Fruit fly (Drosophila melanogaster) whole organism, embryonic: ENCODE results near the gene Pif1B.

Experiments used
- Atf3 ChIP-seq: fragments of 200-800 bp; sonication (Bioruptor generic); optimal IDR thresholded peaks from 3 replicates; lab custom pipeline; 2016; ENCODE audit warnings: missing biosample characterization, missing genetic modification characterization
- B-H2 ChIP-seq: fragments of 200-800 bp; sonication (Bioruptor generic); optimal IDR thresholded peaks from 2 replicates; lab custom pipeline; 2018; ENCODE audit warnings: missing biosample characterization, mild to moderate bottlenecking, missing genetic modification characterization
- CG10147 ChIP-seq: fragments of 200-800 bp; sonication (Bioruptor generic); optimal IDR thresholded peaks from 2 replicates; lab custom pipeline; 2019; ENCODE audit warnings: missing biosample characterization, mild to moderate bottlenecking, missing genetic modification characterization, moderate library complexity
- CG10209 ChIP-seq: fragments of 200-800 bp; sonication (Bioruptor generic); optimal IDR thresholded peaks from 3 replicates; lab custom pipeline; 2017; ENCODE audit warnings: missing biosample characterization, mild to moderate bottlenecking, missing genetic modification characterization, missing genetic modification reagents
- CG10366 ChIP-seq: fragments of 200-800 bp; sonication (Bioruptor generic); IDR thresholded peaks from 2 replicates; pipeline ENCODE4 v1.3.6; 2022; ENCODE audit warnings: missing biosample characterization, missing genetic modification characterization
- CG10979 ChIP-seq: fragments of 200-800 bp; sonication (Bioruptor generic); optimal IDR thresholded peaks from 2 replicates; lab custom pipeline; 2018; ENCODE audit warnings: missing biosample characterization, mild to moderate bottlenecking, missing genetic modification characterization, moderate library complexity
- CG11456 ChIP-seq: fragments of 200-800 bp; sonication (Bioruptor generic); IDR thresholded peaks from 3 replicates; pipeline ENCODE4 v1.3.6; 2022; ENCODE audit warnings: missing biosample characterization, missing genetic modification characterization
- CG12299 ChIP-seq: fragments of 200-800 bp; sonication (Bioruptor generic); optimal IDR thresholded peaks from 2 replicates; lab custom pipeline; 2018; ENCODE audit warnings: missing biosample characterization, mild to moderate bottlenecking, missing genetic modification characterization
- CG14441 ChIP-seq: fragments of 200-800 bp; sonication (Bioruptor generic); IDR thresholded peaks from 2 replicates; pipeline ENCODE4 v1.3.6; 2022; ENCODE audit warnings: missing biosample characterization, missing genetic modification characterization
- CG16779 ChIP-seq: fragments of 200-800 bp; sonication (Bioruptor generic); IDR thresholded peaks from 2 replicates; pipeline ENCODE4 v1.3.6; 2022; ENCODE audit warnings: missing biosample characterization, missing genetic modification characterization
- CG16813 ChIP-seq: fragments of 200-800 bp; sonication (Bioruptor generic); IDR thresholded peaks from 3 replicates; pipeline ENCODE4 v1.3.6; 2022; ENCODE audit warnings: missing biosample characterization, missing genetic modification characterization; ENCODE audit not compliant: partially characterized antibody
- CG17359 ChIP-seq: fragments of 200-800 bp; sonication (Bioruptor generic); optimal IDR thresholded peaks from 3 replicates; lab custom pipeline; 2018; ENCODE audit warnings: missing biosample characterization, mild to moderate bottlenecking, missing genetic modification characterization, moderate library complexity
- CG17385 ChIP-seq: fragments of 200-800 bp; sonication (Bioruptor generic); optimal IDR thresholded peaks from 3 replicates; lab custom pipeline; 2018; ENCODE audit warnings: missing biosample characterization, mild to moderate bottlenecking, missing genetic modification characterization
- CG17912 ChIP-seq: fragments of 200-800 bp; sonication (Bioruptor generic); optimal IDR thresholded peaks from 2 replicates; lab custom pipeline; 2018; ENCODE audit warnings: missing biosample characterization, mild to moderate bottlenecking, missing genetic modification characterization
- CG18619 ChIP-seq: fragments of 200-800 bp; sonication (Bioruptor generic); optimal IDR thresholded peaks from 3 replicates; lab custom pipeline; 2017; ENCODE audit warnings: missing biosample characterization, mild to moderate bottlenecking, missing genetic modification characterization
- CG30020 ChIP-seq: fragments of 200-800 bp; optimal IDR thresholded peaks from 2 replicates; lab custom pipeline; 2019; ENCODE audit warnings: missing biosample characterization, mild to moderate bottlenecking, missing genetic modification characterization, moderate library complexity
- CG3065 ChIP-seq: fragments of 200-800 bp; sonication (Bioruptor generic); optimal IDR thresholded peaks from 2 replicates; lab custom pipeline; 2016; ENCODE audit warnings: missing biosample characterization, missing genetic modification characterization
- CG31224 ChIP-seq: fragments of 200-800 bp; sonication (Bioruptor generic); IDR thresholded peaks from 2 replicates; pipeline ENCODE4 v1.3.6; 2022; ENCODE audit warnings: missing biosample characterization, missing genetic modification characterization
- CG34224 ChIP-seq: fragments of 200-800 bp; sonication (Bioruptor generic); IDR thresholded peaks from 3 replicates; pipeline ENCODE4 v1.3.6; 2022; ENCODE audit warnings: missing biosample characterization, missing genetic modification characterization; ENCODE audit not compliant: partially characterized antibody
- CG3847 ChIP-seq: fragments of 200-800 bp; sonication (Bioruptor generic); IDR thresholded peaks from 2 replicates; pipeline ENCODE4 v1.3.6; 2022; ENCODE audit warnings: missing biosample characterization, missing genetic modification characterization
- CG4282 ChIP-seq: fragments of 200-800 bp; sonication (Bioruptor generic); optimal IDR thresholded peaks from 2 replicates; lab custom pipeline; 2016; ENCODE audit warnings: missing biosample characterization, missing genetic modification characterization
- CG4854 ChIP-seq: fragments of 200-800 bp; sonication (Bioruptor generic); optimal IDR thresholded peaks from 2 replicates; lab custom pipeline; 2016; ENCODE audit warnings: missing biosample characterization, missing genetic modification characterization, inconsistent platforms
- CG8290 ChIP-seq, 3 experiments: fragments of 200-800 bp; sonication (Bioruptor generic); optimal IDR thresholded peaks; 2 replicates each; lab custom pipeline; 2016 to 2019; ENCODE audit warnings: missing biosample characterization in 3 of 3, missing genetic modification characterization in 3 of 3, mild to moderate bottlenecking in 2 of 3, moderate library complexity in 1 of 3
- CG9817 ChIP-seq: fragments of 200-800 bp; sonication (Bioruptor generic); optimal IDR thresholded peaks from 2 replicates; lab custom pipeline; 2018; ENCODE audit warnings: missing biosample characterization, mild to moderate bottlenecking, missing genetic modification characterization, moderate library complexity
- CG9876 ChIP-seq: fragments of 200-800 bp; sonication (Bioruptor generic); optimal IDR thresholded peaks from 2 replicates; lab custom pipeline; 2016; ENCODE audit warnings: missing biosample characterization, missing genetic modification characterization
- D19A ChIP-seq: fragments of 200-800 bp; optimal IDR thresholded peaks from 3 replicates; lab custom pipeline; 2019; ENCODE audit warnings: missing biosample characterization, mild to moderate bottlenecking, missing genetic modification characterization, moderate library complexity
- Dad ChIP-seq: fragments of 200-800 bp; sonication (Bioruptor generic); optimal IDR thresholded peaks from 3 replicates; lab custom pipeline; 2016; ENCODE audit warnings: missing biosample characterization, missing genetic modification characterization
- Doc3 ChIP-seq: fragments of 200-800 bp; sonication (Bioruptor generic); IDR thresholded peaks from 3 replicates; pipeline ENCODE4 v1.3.6; 2022; ENCODE audit warnings: missing biosample characterization, missing genetic modification characterization; ENCODE audit not compliant: partially characterized antibody
- Eip74EF ChIP-seq, 2 experiments: fragments of 200-800 bp in 1 of 2; fragments of >200 bp in 1 of 2; sonication (Bioruptor generic) in 1 of 2; optimal IDR thresholded peaks; 2 replicates each; lab custom pipeline; 2017 to 2019; ENCODE audit warnings: missing biosample characterization in 2 of 2, missing genetic modification characterization in 2 of 2, mild to moderate bottlenecking in 1 of 2, moderate library complexity in 1 of 2
- NFAT ChIP-seq: fragments of 200-800 bp; sonication (Bioruptor generic); IDR thresholded peaks from 2 replicates; pipeline ENCODE4 v1.3.6; 2022; ENCODE audit warnings: missing biosample characterization, missing genetic modification characterization
- Stat92E ChIP-seq, 3 experiments: fragments of >200 bp in 2 of 3; fragments of 200-800 bp in 1 of 3; sonication (Bioruptor generic) in 1 of 3; optimal IDR thresholded peaks; 2 replicates each; lab custom pipeline; 2017 to 2019; ENCODE audit warnings: missing biosample characterization in 3 of 3, missing genetic modification characterization in 3 of 3, mild to moderate bottlenecking in 1 of 3, moderate library complexity in 1 of 3
- cad ChIP-seq: fragments of >200 bp; optimal IDR thresholded peaks from 2 replicates; lab custom pipeline; 2017; ENCODE audit warnings: missing biosample characterization, missing genetic modification characterization
- dimm ChIP-seq: fragments of 200-800 bp; sonication (Bioruptor generic); IDR thresholded peaks from 2 replicates; pipeline ENCODE4 v1.3.6; 2022; ENCODE audit warnings: missing biosample characterization, missing genetic modification characterization
- dysf ChIP-seq: fragments of 200-800 bp; sonication (Bioruptor generic); IDR thresholded peaks from 3 replicates; pipeline ENCODE4 v1.3.6; 2022; ENCODE audit warnings: missing biosample characterization, missing genetic modification characterization
- exex ChIP-seq: fragments of 200-800 bp; sonication (Bioruptor generic); optimal IDR thresholded peaks from 4 replicates; lab custom pipeline; 2018; ENCODE audit warnings: missing biosample characterization, mild to moderate bottlenecking, missing genetic modification characterization, moderate library complexity
- grau ChIP-seq: fragments of 200-800 bp; optimal IDR thresholded peaks from 3 replicates; lab custom pipeline; 2019; ENCODE audit warnings: missing biosample characterization, mild to moderate bottlenecking, missing genetic modification characterization, moderate library complexity
- knrl ChIP-seq: fragments of 200-800 bp; sonication (Bioruptor generic); IDR thresholded peaks from 3 replicates; pipeline ENCODE4 v1.3.6; 2022; ENCODE audit warnings: missing biosample characterization, missing genetic modification characterization; ENCODE audit not compliant: partially characterized antibody
- oc ChIP-seq: fragments of 200-800 bp; sonication (Bioruptor generic); optimal IDR thresholded peaks from 2 replicates; lab custom pipeline; 2018; ENCODE audit warnings: missing biosample characterization, mild to moderate bottlenecking, missing genetic modification characterization, moderate library complexity
- phol ChIP-seq: fragments of 200-800 bp; sonication (Bioruptor generic); optimal IDR thresholded peaks from 3 replicates; lab custom pipeline; 2018; ENCODE audit warnings: missing biosample characterization, mild to moderate bottlenecking, missing genetic modification characterization, moderate library complexity
- pnt ChIP-seq: fragments of 200-800 bp; sonication (Bioruptor generic); optimal IDR thresholded peaks from 3 replicates; lab custom pipeline; 2016; ENCODE audit warnings: missing biosample characterization, missing genetic modification characterization
- sc ChIP-seq, 3 experiments: fragments of >200 bp in 2 of 3; fragments of 200-800 bp in 1 of 3; sonication (Bioruptor generic) in 1 of 3; optimal IDR thresholded peaks; 2 replicates in 2 of 3; 3 replicates in 1 of 3; lab custom pipeline; 2017; ENCODE audit warnings: mild to moderate bottlenecking in 1 of 3, missing biosample characterization in 1 of 3, missing genetic modification characterization in 1 of 3, missing genetic modification reagents in 1 of 3
- sna ChIP-seq: fragments of 200-800 bp; sonication (Bioruptor generic); IDR thresholded peaks from 2 replicates; pipeline ENCODE4 v1.3.6; 2022; ENCODE audit warnings: missing biosample characterization, missing genetic modification characterization; ENCODE audit not compliant: partially characterized antibody
- sr ChIP-seq: fragments of 200-800 bp; sonication (Bioruptor generic); IDR thresholded peaks from 3 replicates; pipeline ENCODE4 v1.3.6; 2022; ENCODE audit warnings: missing biosample characterization, missing genetic modification characterization
- trh ChIP-seq: fragments of 200-800 bp; sonication (Bioruptor generic); optimal IDR thresholded peaks from 2 replicates; lab custom pipeline; 2016; ENCODE audit warnings: missing biosample characterization, missing genetic modification characterization
- vnd ChIP-seq: fragments of 200-800 bp; sonication (Bioruptor generic); IDR thresholded peaks from 3 replicates; pipeline ENCODE4 v1.3.6; 2022; ENCODE audit warnings: missing biosample characterization, missing genetic modification characterization; ENCODE audit not compliant: partially characterized antibody
- wdn ChIP-seq: fragments of 200-800 bp; sonication (Bioruptor generic); IDR thresholded peaks from 2 replicates; pipeline ENCODE4 v1.3.6; 2022; ENCODE audit warnings: missing biosample characterization, missing genetic modification characterization

Gene Pif1B

dm6 chr3R:8747134-8747870 is 53.7 kb downstream of the Pif1B start, which contains the start of the genes CG9801 and Nasp (continued):
- TF ChIP-seq CG12299 (tag; lab: Kevin White, UChicago) (peak; percentile 3), CG14441 (GFP tag; lab: Robert Waterston, UW) (0 out of 2 replicates have a peak, but pooled peaks have one; percentile 21), Eip74EF (GFP tag; optimal IDR thresholded peaks at IDR 0.05; lab: Kevin White, UChicago) (peak in 1 of 2 experiments; percentile 73), dysf (GFP tag; lab: Robert Waterston, UW) (0 out of 3 replicates have a peak, but pooled peaks have one; percentile 23), wdn (peak; percentile 38; the same call in 1 of the 2 replicates), CG3847 (GFP tag; lab: Robert Waterston, UW) (peak; percentile 69), CG3065 (GFP tag; lab: Kevin White, UChicago) (no peak), exex (tag; lab: Kevin White, UChicago) (no peak), D19A (no peak), CG4854 (GFP tag; lab: Kevin White, UChicago) (no peak), CG8290 (GFP tag; optimal IDR thresholded peaks at IDR 0.05; lab: Kevin White, UChicago) (peak; percentile 51), CG8290 (tag; optimal IDR thresholded peaks at IDR 0.05; lab: Kevin White, UChicago) (peak in 1 of 2 experiments; percentile 75), Doc3 (peak; percentile 49; the same call in 2 of the 3 replicates), CG17385 (GFP tag; lab: Kevin White, UChicago) (peak; percentile 32), vnd (peak; percentile 62; the same call in 2 of the 3 replicates), knrl (GFP tag; lab: Robert Waterston, UW) (peak; percentile 79), CG9876 (peak; percentile 41), Stat92E (GFP tag; optimal IDR thresholded peaks at IDR 0.05; lab: Kevin White, UChicago) (peak in 1 of 3 experiments; percentile 63), CG17359 (tag; lab: Kevin White, UChicago) (peak; percentile 18), CG31224 (GFP tag; lab: Robert Waterston, UW) (0 out of 2 replicates have a peak, but pooled peaks have one; percentile 18), CG17912 (GFP tag; lab: Kevin White, UChicago) (peak; percentile 35), B-H2 (GFP tag; lab: Kevin White, UChicago) (no peak), Dad (GFP tag; lab: Kevin White, UChicago) (peak; percentile 35), CG10979 (tag; lab: Kevin White, UChicago) (peak; percentile 18), CG16779 (GFP tag; lab: Robert Waterston, UW) (no peak), CG16813 (GFP tag; lab: Robert Waterston, UW) (peak; percentile 75), phol (tag; lab: Kevin White, UChicago) (peak; percentile 42), CG11456 (GFP tag; lab: Robert Waterston, UW) (0 out of 3 replicates have a peak, but pooled peaks have one; percentile 13), CG4282 (GFP tag; lab: Kevin White, UChicago) (no peak), CG30020 (tag; lab: Kevin White, UChicago) (peak; percentile 35), pnt (GFP tag; lab: Kevin White, UChicago) (no peak), NFAT (GFP tag; lab: Robert Waterston, UW) (peak; percentile 56; the same call in 1 of the 2 replicates), CG18619 (no peak), CG9817 (peak; percentile 11), cad (no peak), sc (optimal IDR thresholded peaks at IDR 0.05; lab: Kevin White, UChicago) (no peak), sc (GFP tag; optimal IDR thresholded peaks at IDR 0.05; lab: Kevin White, UChicago) (no peak), CG10209 (GFP tag; lab: Kevin White, UChicago) (peak; percentile 13), CG34224 (GFP tag; lab: Robert Waterston, UW) (peak; percentile 61), Atf3 (GFP tag; lab: Kevin White, UChicago) (no peak), oc (tag; lab: Kevin White, UChicago) (no peak), CG10147 (GFP tag; lab: Kevin White, UChicago) (no peak), trh (GFP tag; lab: Kevin White, UChicago) (no peak), CG10366 (GFP tag; lab: Robert Waterston, UW) (peak; percentile 9; the same call in 1 of the 2 replicates), sna (GFP tag; lab: Robert Waterston, UW) (peak; percentile 50; the same call in 1 of the 2 replicates), sr (GFP tag; lab: Robert Waterston, UW) (0 out of 3 replicates have a peak, but pooled peaks have one; percentile 8), grau (tag; lab: Kevin White, UChicago) (peak; percentile 28), dimm (GFP tag; lab: Robert Waterston, UW) (no peak)
